Worm (Caenorhabditis elegans): ENCODE results near the gene str-256.

DNA sequence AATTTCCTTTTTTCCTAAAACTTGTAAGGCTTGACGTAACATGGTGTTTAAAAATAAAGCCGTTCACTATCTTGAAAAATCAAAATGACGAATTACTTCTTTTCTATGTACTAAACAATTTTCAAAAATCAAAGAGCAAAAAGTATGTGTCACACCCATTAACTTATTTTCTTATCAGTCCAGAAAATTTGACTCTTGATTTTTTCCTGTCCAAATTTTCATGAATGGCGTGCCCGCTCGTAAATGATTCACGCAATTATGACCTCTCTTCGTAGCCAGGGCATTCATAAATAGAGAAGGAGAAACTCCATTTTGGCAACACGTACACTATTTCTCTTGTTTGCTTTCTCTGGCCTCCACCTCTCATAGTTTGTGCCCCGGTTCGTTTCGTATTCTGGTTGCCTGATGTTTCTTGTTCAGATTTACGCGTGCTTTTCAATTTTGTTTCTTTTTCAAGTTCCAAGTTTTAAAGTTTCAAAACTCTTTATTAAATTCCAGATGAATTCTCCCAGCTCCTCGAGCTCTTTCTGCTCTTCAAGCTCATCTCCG is 23.4 kb downstream of the str-256 start, which contains the start of gene nhr-55:
- no peak for TF ChIP-seq fos-1 (tag; optimal IDR thresholded peaks at IDR 0.05)
- no peak for TF ChIP-seq nhr-85 (tag)
- no peak for TF ChIP-seq lsy-2 (tag; optimal IDR thresholded peaks at IDR 0.05)
- TF ChIP-seq fkh-10 (GFP tag; optimal IDR thresholded peaks at IDR 0.05), result no peak
- no peak for TF ChIP-seq vab-15 (tag; optimal IDR thresholded peaks at IDR 0.05)
- TF ChIP-seq ztf-11 (tag; optimal IDR thresholded peaks at IDR 0.05), result no peak
- TF ChIP-seq zag-1 (tag; optimal IDR thresholded peaks at IDR 0.05), result no peak
- TF ChIP-seq ztf-4 (tag; optimal IDR thresholded peaks at IDR 0.05), result no peak
- TF ChIP-seq nhr-11 (tag; optimal IDR thresholded peaks at IDR 0.05), result no peak
- no peak for TF ChIP-seq aly-2 (tag; optimal IDR thresholded peaks at IDR 0.05)
- TF ChIP-seq unc-62 (GFP tag; optimal IDR thresholded peaks at IDR 0.05), result no peak
- TF ChIP-seq unc-86 (tag; optimal IDR thresholded peaks at IDR 0.05), result no peak
- no peak for TF ChIP-seq alr-1 (tag; optimal IDR thresholded peaks at IDR 0.05; ENCODE audit: borderline replicate concordance)
- TF ChIP-seq blmp-1 (tag; optimal IDR thresholded peaks at IDR 0.05), result no peak

All from whole organism, L1 larva.